Fruit fly (Drosophila melanogaster) whole organism, prepupa: ENCODE measurements around the gene CG9701.
A peak's percentile ranks its signal among the peaks of the same experiment; 100 is the strongest.

ENCODE experiments used
- CG11902 ChIP-seq: fragments of 200-800 bp; sonication (Bioruptor generic); optimal IDR thresholded peaks from 3 replicates; lab custom pipeline; 2016; ENCODE audit warnings: missing biosample characterization, missing genetic modification characterization
- CG32006 ChIP-seq: fragments of 200-800 bp; sonication (Bioruptor generic); optimal IDR thresholded peaks from 3 replicates; lab custom pipeline; 2017; ENCODE audit warnings: missing biosample characterization, mild to moderate bottlenecking, missing genetic modification characterization
- CG6808 ChIP-seq: fragments of 200-800 bp; sonication (Bioruptor generic); optimal IDR thresholded peaks from 3 replicates; lab custom pipeline; 2017; ENCODE audit warnings: missing biosample characterization, missing genetic modification characterization, mild to moderate bottlenecking, moderate library complexity, missing genetic modification reagents
- CG7368 ChIP-seq: fragments of 200-800 bp; sonication (Bioruptor generic); optimal IDR thresholded peaks from 3 replicates; lab custom pipeline; 2016; ENCODE audit warnings: missing biosample characterization, missing genetic modification characterization
- Lpt ChIP-seq: fragments of 200-800 bp; sonication (Bioruptor generic); optimal IDR thresholded peaks from 3 replicates; lab custom pipeline; 2016; ENCODE audit warnings: missing biosample characterization, missing genetic modification characterization
- Met ChIP-seq: fragments of 200-800 bp; sonication (Bioruptor generic); optimal IDR thresholded peaks from 3 replicates; lab custom pipeline; 2016; ENCODE audit warnings: missing biosample characterization, missing genetic modification characterization
- Sox15 ChIP-seq: fragments of 200-800 bp; sonication (Bioruptor generic); optimal IDR thresholded peaks from 3 replicates; lab custom pipeline; 2016; ENCODE audit warnings: missing biosample characterization, missing genetic modification characterization
- dsx ChIP-seq: fragments of 200-800 bp; optimal IDR thresholded peaks from 3 replicates; lab custom pipeline; 2019; ENCODE audit warnings: missing biosample characterization, mild to moderate bottlenecking, missing genetic modification characterization, moderate library complexity; ENCODE audit not compliant: poor library complexity, severe bottlenecking
- eg ChIP-seq: fragments of 200-800 bp; sonication (Bioruptor generic); IDR thresholded peaks from 3 replicates; pipeline ENCODE4 v1.3.6; 2022; ENCODE audit warnings: missing biosample characterization, missing genetic modification characterization
- salr ChIP-seq, 2 experiments: fragments of 200-800 bp; sonication (Bioruptor generic); optimal IDR thresholded peaks; 3 replicates each; lab custom pipeline; 2016 to 2018; ENCODE audit warnings: missing biosample characterization in 2 of 2, missing genetic modification characterization in 2 of 2, mild to moderate bottlenecking in 1 of 2
- vri ChIP-seq: fragments of 200-800 bp; sonication (Bioruptor generic); optimal IDR thresholded peaks from 3 replicates; lab custom pipeline; 2016; ENCODE audit warnings: missing biosample characterization, mild to moderate bottlenecking, missing genetic modification characterization

DNA sequence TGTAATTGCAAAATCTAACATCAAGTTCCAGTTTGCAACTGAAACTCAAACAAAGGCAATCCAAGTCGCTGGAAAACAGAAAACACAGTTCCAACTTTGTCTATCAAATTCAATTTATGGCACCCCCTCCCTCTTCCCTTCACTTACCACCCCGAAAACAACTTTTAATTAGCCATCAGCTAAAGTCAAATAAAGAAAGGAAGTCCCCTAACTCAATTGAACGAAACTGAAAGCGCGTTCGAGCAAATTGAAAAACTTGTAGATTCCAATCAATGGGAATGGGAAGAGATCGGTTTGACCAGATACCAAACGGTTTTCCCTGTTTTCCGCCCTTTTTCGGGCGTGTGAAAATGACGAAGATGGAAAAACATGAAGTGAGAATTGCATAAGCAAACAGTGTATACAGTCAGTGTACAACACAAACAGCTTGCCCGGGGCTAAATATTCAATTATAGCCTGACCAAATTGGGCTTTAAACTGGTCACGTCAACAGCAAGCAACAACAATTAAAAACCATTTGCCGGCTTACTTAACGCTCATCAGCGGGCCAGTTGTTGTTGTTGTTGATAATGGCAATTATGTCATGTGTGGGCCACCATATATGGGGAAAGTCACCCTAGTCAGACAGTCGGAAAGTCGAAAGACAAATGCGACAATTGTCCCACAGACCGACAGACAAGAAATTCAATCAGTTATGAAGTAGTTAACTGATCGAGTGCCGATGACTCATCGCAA is 33.9 kb upstream of the CG9701 start:
- TF ChIP-seq Sox15 (no peak), dsx (GFP tag; lab: Kevin White, UChicago) (no peak), Met (no peak), eg (GFP tag; lab: Robert Waterston, UW) (no peak), vri (GFP tag; lab: Kevin White, UChicago) (peak; percentile 54), salr (GFP tag; optimal IDR thresholded peaks at IDR 0.05; lab: Kevin White, UChicago) (no peak), CG11902 (GFP tag; lab: Kevin White, UChicago) (no peak), CG7368 (GFP tag; lab: Kevin White, UChicago) (no peak), CG6808 (GFP tag; lab: Kevin White, UChicago) (no peak), CG32006 (GFP tag; lab: Kevin White, UChicago) (no peak), Lpt (no peak)
